Worm (Caenorhabditis elegans) whole organism, mixed stage, embryonic: ENCODE measurements around the gene ins-21.

Experiments
- M03D4.4 ChIP-seq: sonication (generic microtip); optimal IDR thresholded peaks from 2 replicates; lab custom pipeline; 2017; ENCODE audit warnings: mild to moderate bottlenecking, missing genetic modification characterization, missing compliant biosample characterization
- blmp-1 ChIP-seq: fragments of 150-350 bp; optimal IDR thresholded peaks from 2 replicates; lab custom pipeline; 2014; ENCODE audit warnings: missing biosample characterization, missing genetic modification characterization
- ceh-39 ChIP-seq: fragments of 150-350 bp; optimal IDR thresholded peaks from 2 replicates; lab custom pipeline; 2014; ENCODE audit warnings: missing biosample characterization, missing genetic modification characterization
- ceh-43 ChIP-seq: fragments of 200-800 bp; sonication (Bioruptor generic); optimal IDR thresholded peaks from 2 replicates; lab custom pipeline; 2018; ENCODE audit warnings: mild to moderate bottlenecking, missing genetic modification characterization, moderate library complexity, missing compliant biosample characterization
- ceh-83 ChIP-seq: fragments of 200-800 bp; sonication (Bioruptor generic); optimal IDR thresholded peaks from 2 replicates; lab custom pipeline; 2018; ENCODE audit warnings: mild to moderate bottlenecking, missing genetic modification characterization, missing compliant biosample characterization
- ces-1 ChIP-seq: fragments of 150-350 bp; optimal IDR thresholded peaks from 2 replicates; lab custom pipeline; 2014; ENCODE audit warnings: missing biosample characterization, missing genetic modification reagents, missing genetic modification characterization
- cnd-1 ChIP-seq: fragments of 200-800 bp; sonication (Bioruptor generic); optimal IDR thresholded peaks from 2 replicates; lab custom pipeline; 2018; ENCODE audit warnings: mild to moderate bottlenecking, missing genetic modification characterization, missing compliant biosample characterization
- elt-1 ChIP-seq: sonication (generic microtip); optimal IDR thresholded peaks from 2 replicates; lab custom pipeline; 2017; ENCODE audit warnings: missing genetic modification characterization, mild to moderate bottlenecking, missing compliant biosample characterization, antibody characterized with exemption, moderate library complexity, borderline replicate concordance; ENCODE audit not compliant: insufficient read depth
- elt-3 ChIP-seq: fragments of 150-350 bp; optimal IDR thresholded peaks from 2 replicates; lab custom pipeline; 2014; ENCODE audit warnings: missing biosample characterization, missing genetic modification characterization
- flh-1 ChIP-seq: fragments of 200-800 bp; sonication (Bioruptor generic); optimal IDR thresholded peaks from 2 replicates; lab custom pipeline; 2018; ENCODE audit warnings: mild to moderate bottlenecking, missing genetic modification characterization, moderate library complexity, missing compliant biosample characterization
- ham-2 ChIP-seq: fragments of 200-800 bp; sonication (Bioruptor generic); optimal IDR thresholded peaks from 2 replicates; lab custom pipeline; 2018; ENCODE audit warnings: mild to moderate bottlenecking, missing genetic modification characterization, missing compliant biosample characterization
- hlh-1 ChIP-seq: fragments of 150-350 bp; optimal IDR thresholded peaks from 2 replicates; lab custom pipeline; 2014; ENCODE audit warnings: missing biosample characterization, missing genetic modification reagents, missing genetic modification characterization
- lin-13 ChIP-seq: fragments of 150-350 bp; optimal IDR thresholded peaks from 2 replicates; lab custom pipeline; 2014; ENCODE audit warnings: missing biosample characterization, missing genetic modification characterization
- lin-32 ChIP-seq: fragments of 200-800 bp; sonication (Bioruptor generic); optimal IDR thresholded peaks from 2 replicates; lab custom pipeline; 2018; ENCODE audit warnings: mild to moderate bottlenecking, missing genetic modification characterization, missing compliant biosample characterization
- lsy-2 ChIP-seq: fragments of 150-350 bp; optimal IDR thresholded peaks from 2 replicates; lab custom pipeline; 2014; ENCODE audit warnings: missing biosample characterization, missing genetic modification characterization
- mep-1 ChIP-seq: fragments of 150-350 bp; optimal IDR thresholded peaks from 2 replicates; lab custom pipeline; 2017; ENCODE audit warnings: missing biosample characterization, missing genetic modification reagents, missing genetic modification characterization, inconsistent platforms
- mls-2 ChIP-seq: sonication (generic microtip); optimal IDR thresholded peaks from 2 replicates; lab custom pipeline; 2016; ENCODE audit warnings: mild to moderate bottlenecking, missing genetic modification characterization, moderate library complexity, missing compliant biosample characterization
- nhr-12 ChIP-seq: fragments of 150-350 bp; optimal IDR thresholded peaks from 2 replicates; lab custom pipeline; 2014; ENCODE audit warnings: missing biosample characterization, missing genetic modification characterization
- nhr-2 ChIP-seq: fragments of 150-350 bp; optimal IDR thresholded peaks from 2 replicates; lab custom pipeline; 2014; ENCODE audit warnings: missing biosample characterization, missing genetic modification characterization
- nhr-237 ChIP-seq: fragments of 150-350 bp; optimal IDR thresholded peaks from 2 replicates; lab custom pipeline; 2014; ENCODE audit warnings: missing biosample characterization, missing genetic modification characterization
- nhr-76 ChIP-seq: sonication (generic microtip); optimal IDR thresholded peaks from 2 replicates; lab custom pipeline; 2017; ENCODE audit warnings: missing biosample characterization, missing genetic modification characterization
- pha-4 ChIP-seq: fragments of 150-350 bp; optimal IDR thresholded peaks from 2 replicates; lab custom pipeline; 2018; ENCODE audit warnings: missing biosample characterization, missing genetic modification reagents, missing genetic modification characterization
- sem-2 ChIP-seq: fragments of 200-800 bp; sonication (Bioruptor generic); optimal IDR thresholded peaks from 2 replicates; lab custom pipeline; 2018; ENCODE audit warnings: mild to moderate bottlenecking, missing genetic modification characterization, missing compliant biosample characterization
- snpc-4 ChIP-seq: fragments of 150-350 bp; optimal IDR thresholded peaks from 2 replicates; lab custom pipeline; 2014; ENCODE audit warnings: missing biosample characterization, missing genetic modification characterization
- sptf-1 ChIP-seq: sonication (generic microtip); optimal IDR thresholded peaks from 2 replicates; lab custom pipeline; 2017; ENCODE audit warnings: mild to moderate bottlenecking, missing genetic modification characterization, moderate library complexity, missing compliant biosample characterization
- tbx-8 ChIP-seq: fragments of 200-800 bp; sonication (Bioruptor generic); optimal IDR thresholded peaks from 2 replicates; lab custom pipeline; 2018; ENCODE audit warnings: mild to moderate bottlenecking, missing genetic modification characterization, moderate library complexity, missing compliant biosample characterization
- unc-120 ChIP-seq: sonication (generic microtip); optimal IDR thresholded peaks from 2 replicates; lab custom pipeline; 2017; ENCODE audit warnings: missing genetic modification characterization, missing compliant biosample characterization; ENCODE audit not compliant: poor library complexity, severe bottlenecking
- unc-62 ChIP-seq: fragments of 150-350 bp; optimal IDR thresholded peaks from 2 replicates; lab custom pipeline; 2014; ENCODE audit warnings: missing biosample characterization, missing genetic modification reagents, missing genetic modification characterization
- zip-8 ChIP-seq: fragments of 150-350 bp; optimal IDR thresholded peaks from 2 replicates; lab custom pipeline; 2014; ENCODE audit warnings: missing biosample characterization, missing genetic modification characterization

ins-21 gene

ce11 chrIII:9997890-9998289 lies 25.7 kb upstream of the ins-21 start, which contains the start of gene pqn-8:
Gene pqn-8, minus strand, starts transcription at chrIII:9997990.
- TF ChIP-seq mep-1 (tag; lab: Kevin White, UChicago) (no peak), nhr-76 (no peak), mls-2 (tag; lab: Kevin White, UChicago) (no peak), elt-3 (tag; lab: Kevin White, UChicago) (no peak), unc-120 (tag; lab: Kevin White, UChicago) (no peak), nhr-12 (tag; lab: Kevin White, UChicago) (no peak), ceh-83 (GFP tag; lab: Kevin White, UChicago) (no peak), blmp-1 (tag; lab: Kevin White, UChicago) (no peak), nhr-237 (tag; lab: Kevin White, UChicago) (no peak), unc-62 (GFP tag; lab: Kevin White, UChicago) (no peak), lsy-2 (tag; lab: Kevin White, UChicago) (no peak)

- TF ChIP-seq unc-62 (GFP tag; lab: Kevin White, UChicago), result no peak
- TF ChIP-seq flh-1, result no peak
- no peak for TF ChIP-seq sem-2 (GFP tag; lab: Kevin White, UChicago)
- TF ChIP-seq pha-4 (tag; lab: Kevin White, UChicago), result no peak
- no peak for TF ChIP-seq lin-13
- no peak for TF ChIP-seq M03D4.4
- TF ChIP-seq snpc-4 (tag; lab: Kevin White, UChicago), result no peak
- no peak for TF ChIP-seq ces-1 (GFP tag; lab: Kevin White, UChicago)
- TF ChIP-seq sptf-1 (tag; lab: Kevin White, UChicago), result no peak
- TF ChIP-seq, all 35 proteins: peak for 0
Measured at ce11 chrIII:9999235-9999634, 24.3 kb upstream of the ins-21 start, which contains the start of gene C05B5.17. Gene C05B5.17, minus strand, starts transcription at chrIII:9999335.

ce11 chrIII:10000428-10000827 lies 23.1 kb upstream of the ins-21 start, which contains the start of gene C05B5.2:
Gene C05B5.2, minus strand, starts transcription at chrIII:10000528.
- TF ChIP-seq lin-32 (GFP tag; lab: Kevin White, UChicago) (no peak), unc-120 (tag; lab: Kevin White, UChicago) (no peak), lin-13 (no peak), nhr-12 (tag; lab: Kevin White, UChicago) (no peak), zip-8 (tag; lab: Kevin White, UChicago) (no peak)

- TF ChIP-seq nhr-237 (tag; lab: Kevin White, UChicago) (no peak), M03D4.4 (no peak), hlh-1 (no peak), ceh-83 (GFP tag; lab: Kevin White, UChicago) (no peak), cnd-1 (tag; lab: Kevin White, UChicago) (no peak), zip-8 (tag; lab: Kevin White, UChicago) (no peak), nhr-2 (tag; lab: Kevin White, UChicago) (no peak), unc-120 (tag; lab: Kevin White, UChicago) (no peak), tbx-8 (GFP tag; lab: Kevin White, UChicago) (no peak), mep-1 (tag; lab: Kevin White, UChicago) (no peak), elt-1 (tag; lab: Kevin White, UChicago) (no peak), sptf-1 (tag; lab: Kevin White, UChicago) (no peak), ham-2 (GFP tag; lab: Kevin White, UChicago) (no peak), pha-4 (tag; lab: Kevin White, UChicago) (no peak), ceh-43 (no peak), ceh-39 (tag; lab: Kevin White, UChicago) (no peak)
Measured at ce11 chrIII:10001060-10001459, 22.5 kb upstream of the ins-21 start, which contains the start of gene C05B5.5. Gene C05B5.5, plus strand, starts transcription at chrIII:10001360.

- TF ChIP-seq snpc-4 (tag; lab: Kevin White, UChicago), result no peak
- TF ChIP-seq unc-120 (tag; lab: Kevin White, UChicago), result no peak
Measured at ce11 chrIII:10004213-10004612, 19.3 kb upstream of the ins-21 start, which contains the start of gene C05B5.11. Gene C05B5.11, plus strand, starts transcription at chrIII:10004513.
